Fruit fly (Drosophila melanogaster): ENCODE data around the gene Tet.

The Tet gene

dm6 chr3L:2881582-2881981, 2.6 kb upstream of the Tet start:
- TF ChIP-seq rgr (GFP tag; optimal IDR thresholded peaks at IDR 0.05): no peak

DNA sequence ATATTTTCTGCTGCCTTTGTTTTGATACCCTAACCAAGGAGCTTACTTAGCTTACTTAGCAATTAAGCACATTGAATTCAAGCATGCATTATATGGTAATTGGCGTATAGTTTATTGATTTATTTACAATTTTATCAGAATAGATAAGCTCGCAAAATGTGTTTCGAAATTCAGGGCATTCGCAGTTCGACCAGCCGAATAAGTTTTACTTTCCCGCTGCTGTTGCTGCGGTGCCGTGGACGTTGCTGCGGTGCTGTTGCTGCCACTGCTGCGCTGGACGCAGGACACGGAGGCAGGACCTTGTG, 821 bp upstream of the Tet start:
- TF ChIP-seq jim (GFP tag; optimal IDR thresholded peaks at IDR 0.05) (no peak), Sp1 (GFP tag; optimal IDR thresholded peaks at IDR 0.05) (no peak), sv (GFP tag; optimal IDR thresholded peaks at IDR 0.05) (no peak), fru (GFP tag; optimal IDR thresholded peaks at IDR 0.05) (peak; percentile 67), usp (GFP tag; optimal IDR thresholded peaks at IDR 0.05) (no peak), br (GFP tag; optimal IDR thresholded peaks at IDR 0.05) (no peak), Dfd (GFP tag; optimal IDR thresholded peaks at IDR 0.05) (no peak), dl (GFP tag; optimal IDR thresholded peaks at IDR 0.05; ENCODE audit: insufficient read depth in 1 of 2, partially characterized antibody in 2 of 2) (no peak), Hnf4 (GFP tag; optimal IDR thresholded peaks at IDR 0.05) (no peak), GATAd (GFP tag; optimal IDR thresholded peaks at IDR 0.05) (no peak), Hr78 (GFP tag; optimal IDR thresholded peaks at IDR 0.05) (no peak), pan (optimal IDR thresholded peaks at IDR 0.05) (no peak), Jra (GFP tag; optimal IDR thresholded peaks at IDR 0.05) (no peak), ey (GFP tag; optimal IDR thresholded peaks at IDR 0.05) (no peak), woc (GFP tag; optimal IDR thresholded peaks at IDR 0.05) (peak; percentile 47), Hr83 (GFP tag; optimal IDR thresholded peaks at IDR 0.05; ENCODE audit: poor library complexity, severe bottlenecking) (no peak), Myc (optimal IDR thresholded peaks at IDR 0.05) (no peak), rgr (GFP tag; optimal IDR thresholded peaks at IDR 0.05) (no peak), Mio (GFP tag; optimal IDR thresholded peaks at IDR 0.05) (no peak), Rel (GFP tag; optimal IDR thresholded peaks at IDR 0.05) (no peak), Rel (tag; optimal IDR thresholded peaks at IDR 0.05) (no peak), OdsH (GFP tag; optimal IDR thresholded peaks at IDR 0.05) (no peak), dsf (GFP tag; optimal IDR thresholded peaks at IDR 0.05; ENCODE audit: borderline replicate concordance) (no peak), lola (GFP tag; optimal IDR thresholded peaks at IDR 0.05) (no peak), psq (GFP tag; optimal IDR thresholded peaks at IDR 0.05) (no peak), HLH106 (tag; optimal IDR thresholded peaks at IDR 0.05) (peak; percentile 69), CG9705 (GFP tag; optimal IDR thresholded peaks at IDR 0.05) (no peak), h (GFP tag; optimal IDR thresholded peaks at IDR 0.05) (peak; percentile 73), Dif (GFP tag; optimal IDR thresholded peaks at IDR 0.05; ENCODE audit: partially characterized antibody) (no peak), tai (GFP tag; optimal IDR thresholded peaks at IDR 0.05) (no peak), foxo (GFP tag; optimal IDR thresholded peaks at IDR 0.05) (peak in 1 of 2 experiments; percentile 64), CG32264 (GFP tag; optimal IDR thresholded peaks at IDR 0.05) (no peak), dmrt93B (GFP tag; optimal IDR thresholded peaks at IDR 0.05) (peak; percentile 32)

DNA sequence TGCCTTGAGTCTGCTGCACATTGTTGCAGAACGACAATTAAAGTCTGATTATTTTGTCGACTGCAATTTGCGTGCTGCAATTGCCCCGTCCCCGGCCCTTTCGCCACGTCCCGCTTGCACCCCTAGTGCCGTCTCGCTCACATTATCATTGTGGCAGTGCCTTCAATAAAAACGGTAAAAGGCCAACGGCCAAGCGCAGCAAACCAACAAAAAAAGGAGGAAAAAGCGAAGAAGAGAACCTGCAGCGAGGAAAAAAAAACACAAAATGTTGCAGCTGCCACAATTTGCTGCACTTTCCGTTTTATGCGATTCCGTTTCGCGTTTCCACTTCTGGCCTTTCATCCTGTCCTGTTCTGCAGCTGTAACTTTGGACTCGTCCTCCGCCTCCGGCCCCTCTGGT, 4.9 kb downstream of the Tet start:
- TF ChIP-seq tai (GFP tag; optimal IDR thresholded peaks at IDR 0.05) (no peak), Hr83 (GFP tag; optimal IDR thresholded peaks at IDR 0.05; ENCODE audit: poor library complexity, severe bottlenecking) (no peak), psq (GFP tag; optimal IDR thresholded peaks at IDR 0.05) (peak; percentile 66), Rel (GFP tag; optimal IDR thresholded peaks at IDR 0.05) (peak; percentile 23), Rel (tag; optimal IDR thresholded peaks at IDR 0.05) (no peak), Myc (optimal IDR thresholded peaks at IDR 0.05) (no peak)

DNA sequence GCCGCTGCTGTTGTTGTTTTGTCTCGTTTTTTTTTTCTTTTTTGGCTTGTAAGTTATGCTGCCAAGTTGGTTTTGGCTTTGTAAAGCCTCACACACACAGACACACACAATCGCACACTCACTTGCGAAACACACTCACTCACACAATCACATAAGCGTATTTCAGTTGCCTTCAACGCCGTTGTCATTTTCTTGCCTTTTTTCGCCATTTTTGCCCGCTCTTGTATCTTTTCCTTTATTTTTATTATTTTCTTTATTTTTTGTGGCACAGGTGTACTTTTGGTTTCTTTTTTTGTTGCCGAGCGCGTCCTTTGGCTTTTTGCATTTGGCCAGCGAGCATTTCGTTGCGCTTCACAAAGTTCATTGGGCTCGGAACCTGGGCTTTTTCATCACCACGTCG, 5.9 kb downstream of the Tet start:
- TF ChIP-seq HLH106 (tag; optimal IDR thresholded peaks at IDR 0.05): peak; percentile 16
- peak; percentile 5 for TF ChIP-seq psq (GFP tag; optimal IDR thresholded peaks at IDR 0.05)
- peak; percentile 73 for TF ChIP-seq Rel (GFP tag; optimal IDR thresholded peaks at IDR 0.05)
- TF ChIP-seq Rel (tag; optimal IDR thresholded peaks at IDR 0.05): no peak
- TF ChIP-seq sage (GFP tag; optimal IDR thresholded peaks at IDR 0.05): peak; percentile 10
- TF ChIP-seq brk (GFP tag; optimal IDR thresholded peaks at IDR 0.05): no peak
- TF ChIP-seq Sp1 (GFP tag; optimal IDR thresholded peaks at IDR 0.05): peak; percentile 67
- no peak for TF ChIP-seq woc (GFP tag; optimal IDR thresholded peaks at IDR 0.05)

DNA sequence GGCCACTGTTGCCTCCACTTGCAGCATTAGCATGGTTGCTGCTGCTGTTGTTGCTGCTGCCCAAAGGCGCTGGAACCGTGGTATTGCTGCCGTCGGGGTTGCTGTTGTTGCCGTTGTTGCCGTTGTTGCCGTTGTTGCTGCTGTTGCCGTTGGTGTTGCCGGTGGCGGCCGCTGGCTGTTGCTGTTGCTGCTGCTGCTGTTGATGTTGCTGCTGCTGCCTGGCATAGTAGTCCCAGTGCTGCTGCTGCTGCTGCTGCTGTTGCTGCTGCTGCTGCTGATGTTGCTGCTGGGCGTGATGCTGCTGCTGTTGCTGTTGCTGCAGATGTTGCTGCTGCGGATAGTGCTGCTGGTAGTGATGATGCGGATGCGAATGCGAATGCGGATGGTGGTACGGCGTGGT, 7.8 kb downstream of the Tet start:
- peak; percentile 96 for TF ChIP-seq Dfd (GFP tag; optimal IDR thresholded peaks at IDR 0.05)
- TF ChIP-seq Mio (GFP tag; optimal IDR thresholded peaks at IDR 0.05): no peak

Measured in whole organism, wandering third instar larva.